Fruit fly (Drosophila melanogaster): Measurements from ENCODE around the gene CG31463.
A peak's percentile ranks its signal among the peaks of the same experiment; 100 is the strongest.

Gene CG31463

dm6 chr3R:8313038-8313437, 20.9 kb downstream of the CG31463 start, which contains the start of gene CG7483:
Gene CG7483, plus strand, starts transcription at chr3R:8313208.
- TF ChIP-seq rn (GFP tag; IDR thresholded peaks at IDR 0.05) (no peak), CG8159 (tag; optimal IDR thresholded peaks at IDR 0.05) (no peak), Snoo (tag; optimal IDR thresholded peaks at IDR 0.05) (no peak), CG14655 (GFP tag; optimal IDR thresholded peaks at IDR 0.05) (no peak), Pif1B (GFP tag; optimal IDR thresholded peaks at IDR 0.05) (no peak), CG10348 (GFP tag; IDR thresholded peaks at IDR 0.05) (no peak)

DNA sequence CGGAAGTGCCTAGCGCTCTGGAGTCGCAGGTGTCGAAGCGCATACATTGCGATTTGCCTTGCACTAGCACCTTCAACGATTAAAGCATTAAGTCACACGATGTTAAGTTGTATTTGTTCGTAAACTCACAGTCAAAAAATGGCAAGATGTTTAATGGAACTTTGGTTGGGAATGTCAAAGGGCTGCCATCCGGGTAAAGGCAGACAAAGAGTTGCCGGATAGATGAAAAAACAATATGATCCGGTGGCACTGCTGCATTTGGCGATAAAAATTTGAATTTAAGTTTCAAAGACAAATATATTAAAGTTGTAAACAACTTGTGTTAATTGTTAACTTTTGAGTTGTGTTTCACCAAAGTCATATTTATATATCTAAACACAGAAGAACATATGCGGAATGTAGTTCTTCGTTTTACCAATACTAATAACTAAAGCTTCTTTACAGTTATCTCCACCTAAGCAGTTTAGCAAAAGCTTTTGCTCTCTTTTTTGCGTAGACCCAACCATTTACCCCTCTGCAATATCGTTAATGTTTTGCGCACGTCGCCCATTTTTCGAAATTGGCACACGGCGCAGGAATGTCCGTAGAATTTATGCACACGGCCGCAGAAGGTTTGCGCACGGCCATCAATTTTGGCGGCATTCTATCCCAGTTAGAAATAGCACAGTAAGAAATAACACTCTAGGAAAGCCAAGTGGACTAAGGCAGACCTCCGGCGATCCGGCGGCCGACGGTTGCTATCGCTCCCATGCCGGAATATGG, 24.4 kb downstream of the CG31463 start, which contains the start of gene Coq2:
TSS of gene Coq2 (minus strand) at position 200 of the 762 bp plus-strand sequence.
- TF ChIP-seq CG15710 (tag; optimal IDR thresholded peaks at IDR 0.05) = no peak
- no peak for TF ChIP-seq CG14655 (GFP tag; optimal IDR thresholded peaks at IDR 0.05)
- no peak for TF ChIP-seq Pif1B (GFP tag; optimal IDR thresholded peaks at IDR 0.05)
- no peak for TF ChIP-seq CG12605 (GFP tag; IDR thresholded peaks at IDR 0.05)
- TF ChIP-seq CG32121 (GFP tag; IDR thresholded peaks at IDR 0.05) = no peak
- no peak for TF ChIP-seq Pif1A (GFP tag; optimal IDR thresholded peaks at IDR 0.05)
- TF ChIP-seq CG4496 (GFP tag; IDR thresholded peaks at IDR 0.05) = no peak
- TF ChIP-seq fd96Ca (GFP tag; IDR thresholded peaks at IDR 0.05) = no peak
- TF ChIP-seq D1 (tag; optimal IDR thresholded peaks at IDR 0.05) = no peak
- TF ChIP-seq CG9948 (tag; optimal IDR thresholded peaks at IDR 0.05) = no peak
- no peak for TF ChIP-seq CG17806 (tag; optimal IDR thresholded peaks at IDR 0.05)
- TF ChIP-seq CG8301 (tag; optimal IDR thresholded peaks at IDR 0.05) = no peak
- no peak for TF ChIP-seq EcR (GFP tag; optimal IDR thresholded peaks at IDR 0.05)
- TF ChIP-seq Ets98B (GFP tag; IDR thresholded peaks at IDR 0.05) = no peak
- no peak for TF ChIP-seq Snoo (tag; optimal IDR thresholded peaks at IDR 0.05)
- no peak for TF ChIP-seq rn (GFP tag; IDR thresholded peaks at IDR 0.05)
- TF ChIP-seq CG13204 (GFP tag; optimal IDR thresholded peaks at IDR 0.05) = no peak

dm6 chr3R:8317215-8317614, 25.1 kb downstream of the CG31463 start, which contains the start of gene Ctr1B:
Gene Ctr1B, plus strand, starts transcription at chr3R:8317612.
- no peak for TF ChIP-seq CG15710 (tag; optimal IDR thresholded peaks at IDR 0.05)
- TF ChIP-seq Pif1B (GFP tag; optimal IDR thresholded peaks at IDR 0.05) = no peak
- no peak for TF ChIP-seq Pif1A (GFP tag; optimal IDR thresholded peaks at IDR 0.05)
- TF ChIP-seq rn (GFP tag; IDR thresholded peaks at IDR 0.05) = no peak
- no peak for TF ChIP-seq Snoo (tag; optimal IDR thresholded peaks at IDR 0.05)
- TF ChIP-seq fd96Ca (GFP tag; IDR thresholded peaks at IDR 0.05) = no peak
- no peak for TF ChIP-seq CG34367 (tag; optimal IDR thresholded peaks at IDR 0.05)
- no peak for TF ChIP-seq gl (tag; optimal IDR thresholded peaks at IDR 0.05)
- no peak for TF ChIP-seq CG14655 (GFP tag; optimal IDR thresholded peaks at IDR 0.05)
- no peak for TF ChIP-seq CG9948 (tag; optimal IDR thresholded peaks at IDR 0.05)
- TF ChIP-seq CG17806 (tag; optimal IDR thresholded peaks at IDR 0.05) = no peak
- TF ChIP-seq CG32121 (GFP tag; IDR thresholded peaks at IDR 0.05) = no peak
- no peak for TF ChIP-seq D1 (tag; optimal IDR thresholded peaks at IDR 0.05)
- no peak for TF ChIP-seq CG10348 (GFP tag; IDR thresholded peaks at IDR 0.05)
- TF ChIP-seq CG13204 (GFP tag; optimal IDR thresholded peaks at IDR 0.05) = no peak
- no peak for TF ChIP-seq Ets98B (GFP tag; IDR thresholded peaks at IDR 0.05)
- no peak for TF ChIP-seq EcR (GFP tag; optimal IDR thresholded peaks at IDR 0.05)
- TF ChIP-seq CG8159 (tag; optimal IDR thresholded peaks at IDR 0.05) = no peak
- no peak for TF ChIP-seq CG12605 (GFP tag; IDR thresholded peaks at IDR 0.05)
- TF ChIP-seq CG8301 (tag; optimal IDR thresholded peaks at IDR 0.05) = no peak

dm6 chr3R:8317709-8318335, 25.7 kb downstream of the CG31463 start:
- TF ChIP-seq CG9948 (tag; optimal IDR thresholded peaks at IDR 0.05) (no peak), CG8301 (tag; optimal IDR thresholded peaks at IDR 0.05) (no peak), Snoo (tag; optimal IDR thresholded peaks at IDR 0.05) (no peak), EcR (GFP tag; optimal IDR thresholded peaks at IDR 0.05) (no peak), CG15710 (tag; optimal IDR thresholded peaks at IDR 0.05) (no peak), CG8159 (tag; optimal IDR thresholded peaks at IDR 0.05) (no peak), CG34367 (tag; optimal IDR thresholded peaks at IDR 0.05) (no peak), Pif1A (GFP tag; optimal IDR thresholded peaks at IDR 0.05) (no peak), CG14655 (GFP tag; optimal IDR thresholded peaks at IDR 0.05) (no peak), CG4496 (GFP tag; IDR thresholded peaks at IDR 0.05) (0 out of 3 replicates have a peak, but pooled peaks have one; percentile 21), CG17806 (tag; optimal IDR thresholded peaks at IDR 0.05) (no peak), rn (GFP tag; IDR thresholded peaks at IDR 0.05) (no peak), CG32121 (GFP tag; IDR thresholded peaks at IDR 0.05) (no peak), gl (tag; optimal IDR thresholded peaks at IDR 0.05) (no peak), Pif1B (GFP tag; optimal IDR thresholded peaks at IDR 0.05) (no peak), CG13204 (GFP tag; optimal IDR thresholded peaks at IDR 0.05) (no peak), CG12605 (GFP tag; IDR thresholded peaks at IDR 0.05) (peak; percentile 65), D1 (tag; optimal IDR thresholded peaks at IDR 0.05) (no peak), fd96Ca (GFP tag; IDR thresholded peaks at IDR 0.05) (no peak; the same call in 2 of the 3 replicates), Ets98B (GFP tag; IDR thresholded peaks at IDR 0.05) (peak; percentile 60; the same call in 1 of the 2 replicates), CG10348 (GFP tag; IDR thresholded peaks at IDR 0.05) (no peak)

DNA sequence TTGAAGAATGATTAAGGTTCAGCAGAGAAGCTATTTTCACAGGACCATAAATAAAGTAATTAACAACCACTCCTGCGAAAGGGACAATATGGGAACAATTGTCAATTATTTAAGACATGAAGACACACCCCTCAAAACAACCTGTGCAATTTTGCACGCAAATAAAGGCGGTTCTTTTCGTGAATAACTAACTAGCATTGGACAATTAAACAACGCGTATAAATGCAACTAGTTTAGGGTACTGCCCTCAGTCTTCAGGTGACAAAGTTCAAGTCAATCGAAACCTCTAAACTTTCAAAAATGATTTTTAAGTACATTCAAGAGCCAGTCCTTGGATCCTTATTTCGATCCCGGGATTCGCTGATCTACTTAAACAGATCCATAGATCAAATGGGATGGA, 29.3 kb downstream of the CG31463 start, which contains the start of gene Or85a:
TSS of gene Or85a (plus strand) at position 301 of the 400 bp plus-strand sequence.
- no peak for TF ChIP-seq gl (tag; optimal IDR thresholded peaks at IDR 0.05)
- TF ChIP-seq CG8301 (tag; optimal IDR thresholded peaks at IDR 0.05) = no peak
- TF ChIP-seq CG15710 (tag; optimal IDR thresholded peaks at IDR 0.05) = no peak
- no peak for TF ChIP-seq CG4496 (GFP tag; IDR thresholded peaks at IDR 0.05)
- no peak for TF ChIP-seq fd96Ca (GFP tag; IDR thresholded peaks at IDR 0.05)
- no peak for TF ChIP-seq Pif1A (GFP tag; optimal IDR thresholded peaks at IDR 0.05)
